Worm (Caenorhabditis elegans): ENCODE results near the gene flp-13.
A peak's percentile ranks its signal among the peaks of the same experiment; 100 is the strongest.

- TF ChIP-seq skn-1 (tag; optimal IDR thresholded peaks at IDR 0.05) (no peak), zag-1 (tag; optimal IDR thresholded peaks at IDR 0.05) (no peak), aly-2 (tag; optimal IDR thresholded peaks at IDR 0.05) (no peak), dpl-1 (GFP tag; optimal IDR thresholded peaks at IDR 0.05) (no peak), nhr-28 (tag; optimal IDR thresholded peaks at IDR 0.05) (no peak), ceh-63 (GFP tag; optimal IDR thresholded peaks at IDR 0.05) (no peak), unc-62 (GFP tag; optimal IDR thresholded peaks at IDR 0.05) (no peak), fos-1 (tag; optimal IDR thresholded peaks at IDR 0.05) (no peak), rnt-1 (tag; optimal IDR thresholded peaks at IDR 0.05) (peak; percentile 41), unc-86 (tag; optimal IDR thresholded peaks at IDR 0.05) (no peak), unc-130 (tag; optimal IDR thresholded peaks at IDR 0.05) (no peak)
These were observed 25.3 kb upstream of the flp-13 start for ce11 chrIV:7723555-7723954.
